Worm (Caenorhabditis elegans) whole organism, L3 larva: ENCODE data around the gene nars-2.

Experiments used
- ceh-82 ChIP-seq: fragments of 150-350 bp; optimal IDR thresholded peaks from 2 replicates; lab custom pipeline; 2014; ENCODE audit warnings: missing biosample characterization, missing genetic modification characterization
- egl-27 ChIP-seq: sonication (generic microtip); optimal IDR thresholded peaks from 4 replicates; lab custom pipeline; 2017; ENCODE audit warnings: missing biosample characterization, missing genetic modification reagents, missing genetic modification characterization
- fkh-2 ChIP-seq: fragments of 150-350 bp; optimal IDR thresholded peaks from 2 replicates; lab custom pipeline; 2014; ENCODE audit warnings: missing biosample characterization, missing genetic modification reagents, missing genetic modification characterization
- fos-1 ChIP-seq: fragments of 150-350 bp; optimal IDR thresholded peaks from 2 replicates; lab custom pipeline; 2014; ENCODE audit warnings: missing biosample characterization, missing genetic modification characterization
- hmg-11 ChIP-seq: sonication (generic microtip); optimal IDR thresholded peaks from 2 replicates; lab custom pipeline; 2016; ENCODE audit warnings: missing genetic modification characterization, missing compliant biosample characterization
- nhr-11 ChIP-seq: fragments of 150-350 bp; optimal IDR thresholded peaks from 2 replicates; lab custom pipeline; 2014; ENCODE audit warnings: missing biosample characterization, missing genetic modification characterization
- nhr-12 ChIP-seq: fragments of 150-350 bp; optimal IDR thresholded peaks from 2 replicates; lab custom pipeline; 2014; ENCODE audit warnings: missing biosample characterization, missing genetic modification characterization
- nhr-23 ChIP-seq: fragments of 150-350 bp; optimal IDR thresholded peaks from 2 replicates; lab custom pipeline; 2014; ENCODE audit warnings: missing biosample characterization, missing genetic modification reagents, missing genetic modification characterization
- nhr-237 ChIP-seq: fragments of 150-350 bp; optimal IDR thresholded peaks from 2 replicates; lab custom pipeline; 2014; ENCODE audit warnings: missing biosample characterization, missing genetic modification characterization
- snpc-4 ChIP-seq: fragments of 150-350 bp; optimal IDR thresholded peaks from 2 replicates; lab custom pipeline; 2014; ENCODE audit warnings: missing biosample characterization, missing genetic modification characterization
- zag-1 ChIP-seq: fragments of 150-350 bp; optimal IDR thresholded peaks from 2 replicates; lab custom pipeline; 2014; ENCODE audit warnings: missing biosample characterization, missing genetic modification characterization

ce11 chrIII:11526396-11526795, 25.8 kb upstream of the nars-2 start, which contains the start of gene xpb-1:
- TF ChIP-seq ceh-82 (tag; lab: Kevin White, UChicago) = no peak
- TF ChIP-seq fos-1 (tag; lab: Kevin White, UChicago) = no peak
- no peak for TF ChIP-seq egl-27 (tag; lab: Kevin White, UChicago)
- TF ChIP-seq hmg-11 (tag; lab: Kevin White, UChicago) = peak; percentile 29
- TF ChIP-seq snpc-4 (tag; lab: Kevin White, UChicago) = no peak
- no peak for TF ChIP-seq fkh-2 (tag; lab: Kevin White, UChicago)
- TF ChIP-seq nhr-11 (tag; lab: Kevin White, UChicago) = no peak
- peak; percentile 7 for TF ChIP-seq nhr-23
- no peak for TF ChIP-seq nhr-12 (tag; lab: Kevin White, UChicago)
- no peak for TF ChIP-seq zag-1 (tag; lab: Kevin White, UChicago)
- no peak for TF ChIP-seq nhr-237 (tag; lab: Kevin White, UChicago)
